Fruit fly (Drosophila melanogaster) whole organism, adult: ENCODE data around the gene APP-BP1.

Experiments used
- CG11617 ChIP-seq: fragments of 200-800 bp; sonication (Bioruptor generic); optimal IDR thresholded peaks from 2 replicates; lab custom pipeline; 2017; ENCODE audit warnings: mild to moderate bottlenecking, missing biosample characterization, missing genetic modification reagents, missing genetic modification characterization
- CG12768 ChIP-seq: fragments of 200-800 bp; sonication (Bioruptor generic); optimal IDR thresholded peaks from 2 replicates; lab custom pipeline; 2017; ENCODE audit warnings: missing biosample characterization, missing genetic modification characterization, mild to moderate bottlenecking, moderate library complexity, missing genetic modification reagents
- CG14711 ChIP-seq: fragments of 200-800 bp; sonication (Bioruptor generic); optimal IDR thresholded peaks from 2 replicates; lab custom pipeline; 2018; ENCODE audit warnings: missing biosample characterization, mild to moderate bottlenecking, missing genetic modification characterization, moderate library complexity
- CG1620 ChIP-seq: fragments of 200-800 bp; sonication (Bioruptor generic); optimal IDR thresholded peaks from 2 replicates; lab custom pipeline; 2016; ENCODE audit warnings: missing biosample characterization, missing genetic modification characterization
- CG33017 ChIP-seq: fragments of 200-800 bp; sonication (Bioruptor generic); optimal IDR thresholded peaks from 2 replicates; lab custom pipeline; 2018; ENCODE audit warnings: missing biosample characterization, mild to moderate bottlenecking, missing genetic modification characterization, moderate library complexity
- CG5204 ChIP-seq: fragments of 200-800 bp; sonication (Bioruptor generic); optimal IDR thresholded peaks from 2 replicates; lab custom pipeline; 2016; ENCODE audit warnings: missing biosample characterization, missing genetic modification characterization
- CG7045 ChIP-seq: fragments of 200-800 bp; sonication (Bioruptor generic); optimal IDR thresholded peaks from 2 replicates; lab custom pipeline; 2017; ENCODE audit warnings: missing biosample characterization, mild to moderate bottlenecking, missing genetic modification characterization
- CG7101 ChIP-seq: fragments of 200-800 bp; sonication (Bioruptor generic); optimal IDR thresholded peaks from 2 replicates; lab custom pipeline; 2018; ENCODE audit warnings: missing biosample characterization, mild to moderate bottlenecking, missing genetic modification characterization, moderate library complexity
- Clk ChIP-seq: fragments of 200-800 bp; sonication (Bioruptor generic); optimal IDR thresholded peaks from 2 replicates; lab custom pipeline; 2017; ENCODE audit warnings: missing biosample characterization, missing genetic modification characterization
- Crg-1 ChIP-seq: fragments of 200-800 bp; sonication (Bioruptor generic); optimal IDR thresholded peaks from 2 replicates; lab custom pipeline; 2016; ENCODE audit warnings: missing biosample characterization, missing genetic modification characterization
- Hr96 ChIP-seq: fragments of 200-800 bp; sonication (Bioruptor generic); optimal IDR thresholded peaks from 2 replicates; lab custom pipeline; 2016; ENCODE audit warnings: missing biosample characterization, missing genetic modification characterization
- Mnt ChIP-seq: fragments of 200-800 bp; sonication (Bioruptor generic); optimal IDR thresholded peaks from 2 replicates; lab custom pipeline; 2016; ENCODE audit warnings: missing biosample characterization, mild to moderate bottlenecking, missing genetic modification characterization
- bab1 ChIP-seq: fragments of 200-800 bp; sonication (Bioruptor generic); optimal IDR thresholded peaks from 3 replicates; lab custom pipeline; 2019; ENCODE audit warnings: missing biosample characterization, mild to moderate bottlenecking, missing genetic modification characterization, moderate library complexity
- cic ChIP-seq: fragments of 200-800 bp; sonication (Bioruptor generic); optimal IDR thresholded peaks from 2 replicates; lab custom pipeline; 2017; ENCODE audit warnings: missing biosample characterization, mild to moderate bottlenecking, missing genetic modification characterization, moderate library complexity
- cnc ChIP-seq, 2 experiments: fragments of >200 bp; optimal IDR thresholded peaks; 2 replicates each; lab custom pipeline; 2017
- kay ChIP-seq: fragments of 200-800 bp; sonication (Bioruptor generic); peaks from one replicate; lab custom pipeline; 2016; ENCODE audit warnings: missing biosample characterization, missing genetic modification characterization, borderline replicate concordance
- ovo ChIP-seq: fragments of 200-800 bp; sonication (Bioruptor generic); optimal IDR thresholded peaks from 2 replicates; lab custom pipeline; 2016; ENCODE audit warnings: missing biosample characterization, missing genetic modification characterization
- pad ChIP-seq: fragments of 200-800 bp; sonication (Bioruptor generic); optimal IDR thresholded peaks from 3 replicates; lab custom pipeline; 2017; ENCODE audit warnings: missing biosample characterization, missing genetic modification characterization, mild to moderate bottlenecking, moderate library complexity, missing genetic modification reagents
- tj ChIP-seq: fragments of 200-800 bp; sonication (Bioruptor generic); optimal IDR thresholded peaks from 3 replicates; lab custom pipeline; 2017; ENCODE audit warnings: missing biosample characterization, mild to moderate bottlenecking, missing genetic modification characterization, moderate library complexity
- toe ChIP-seq: fragments of 200-800 bp; sonication (Bioruptor generic); optimal IDR thresholded peaks from 2 replicates; lab custom pipeline; 2016; ENCODE audit warnings: missing biosample characterization, missing genetic modification characterization

Gene APP-BP1

DNA sequence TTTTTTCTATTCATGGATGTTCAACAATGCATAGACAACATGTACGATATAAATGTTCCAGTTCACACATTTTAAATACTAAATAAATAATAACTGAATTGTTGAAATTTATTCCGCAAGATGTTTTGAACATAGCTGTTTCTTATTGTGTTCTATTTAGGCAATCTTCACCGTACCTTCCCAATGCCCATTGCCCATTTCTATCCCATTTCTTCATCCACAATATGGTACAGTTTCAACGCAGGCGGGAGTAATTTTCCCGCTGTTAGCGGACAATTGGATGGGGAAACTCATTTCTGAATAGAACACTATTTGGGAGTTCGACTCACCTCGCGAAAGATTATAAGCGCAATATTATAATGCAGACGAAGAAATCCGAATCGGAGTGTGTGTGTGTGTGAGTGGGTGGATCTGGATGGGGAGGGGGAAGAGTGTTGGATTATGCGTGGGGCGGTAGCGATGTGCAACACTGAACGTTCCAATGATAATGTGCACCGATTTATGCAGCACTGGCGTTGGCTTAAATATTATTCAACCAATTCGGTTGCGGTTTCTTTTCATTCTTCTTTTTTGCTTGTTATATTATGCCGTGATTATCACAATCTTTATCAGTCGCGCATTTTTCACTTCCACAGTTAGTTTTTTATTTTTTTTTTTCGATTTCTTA lies 6.1 kb upstream of the APP-BP1 start:
- TF ChIP-seq Crg-1 (GFP tag; lab: Kevin White, UChicago) = peak; percentile 90
- peak; percentile 82 for TF ChIP-seq cic (GFP tag; lab: Kevin White, UChicago)
- TF ChIP-seq Hr96 = peak; percentile 81
- TF ChIP-seq CG5204 = peak; percentile 24
- peak; percentile 53 for TF ChIP-seq Clk (GFP tag; lab: Kevin White, UChicago)
- peak; percentile 54 for TF ChIP-seq CG14711
- TF ChIP-seq ovo (GFP tag; lab: Kevin White, UChicago) = peak; percentile 7
- peak; percentile 63 for TF ChIP-seq CG11617
- TF ChIP-seq CG33017 = peak; percentile 50
- peak; percentile 51 for TF ChIP-seq tj (GFP tag; lab: Kevin White, UChicago)
- peak; percentile 56 for TF ChIP-seq CG7045
- no peak for TF ChIP-seq bab1 (GFP tag; lab: Kevin White, UChicago)
- peak; percentile 6 for TF ChIP-seq kay (GFP tag; lab: Kevin White, UChicago)
- peak; percentile 70 for TF ChIP-seq Mnt (GFP tag; lab: Kevin White, UChicago)
- TF ChIP-seq cnc (optimal IDR thresholded peaks at IDR 0.05; lab: Kevin White, UChicago) = no peak
- TF ChIP-seq CG7101 (tag; lab: Kevin White, UChicago) = peak; percentile 78
- peak; percentile 82 for TF ChIP-seq CG12768 (GFP tag; lab: Kevin White, UChicago)
- TF ChIP-seq pad (GFP tag; lab: Kevin White, UChicago) = peak; percentile 76
- peak; percentile 79 for TF ChIP-seq CG1620
- TF ChIP-seq toe (GFP tag; lab: Kevin White, UChicago) = peak; percentile 75

DNA sequence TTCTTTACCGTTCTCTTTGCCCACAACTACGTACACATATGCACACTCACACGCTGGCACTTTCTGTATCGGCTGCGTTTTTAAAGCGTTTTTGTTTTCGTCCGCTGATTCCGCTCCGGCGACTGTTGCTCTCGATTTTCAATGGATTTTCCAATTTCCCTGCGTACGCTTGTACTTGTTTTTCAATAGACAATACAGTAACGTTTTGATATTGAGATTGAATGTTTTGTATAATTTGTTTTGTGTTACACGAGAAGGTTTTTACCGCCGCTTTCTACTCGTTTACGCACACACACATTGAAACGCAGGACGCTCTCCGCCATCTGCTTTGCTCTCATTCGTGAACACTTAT lies 5.6 kb upstream of the APP-BP1 start:
- TF ChIP-seq CG7101 (tag; lab: Kevin White, UChicago) (no peak), cic (GFP tag; lab: Kevin White, UChicago) (peak; percentile 3), CG11617 (no peak), CG33017 (no peak), Clk (GFP tag; lab: Kevin White, UChicago) (no peak), CG1620 (no peak)

DNA sequence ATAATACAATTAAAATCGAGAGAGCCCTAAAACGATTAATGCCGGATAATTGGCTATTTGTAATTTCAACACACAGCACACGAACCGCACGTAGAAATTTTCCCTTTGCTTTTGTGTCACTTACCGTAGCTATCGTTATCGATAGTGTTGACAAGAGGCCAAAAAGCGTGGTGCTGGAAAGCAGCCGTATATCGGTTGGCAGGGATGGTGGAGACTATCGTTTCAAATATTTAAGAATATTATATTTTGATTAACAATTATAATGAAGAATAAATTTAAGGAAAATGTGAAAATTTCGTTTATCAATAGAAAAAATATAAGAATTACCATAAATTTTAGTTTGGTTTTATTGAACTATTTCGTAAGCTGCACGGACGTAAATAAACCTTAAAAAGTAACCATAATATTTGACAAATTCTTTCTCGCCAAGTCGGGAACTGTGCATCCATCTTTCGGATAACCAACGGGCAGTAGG lies 5.1 kb upstream of the APP-BP1 start, which contains the start of gene JIL-1:
Gene JIL-1 (minus strand): TSS at position 148 of the 475 bp plus-strand sequence.
- TF ChIP-seq CG1620 = peak; percentile 83
- peak; percentile 7 for TF ChIP-seq CG11617
- peak; percentile 82 for TF ChIP-seq CG7101 (tag; lab: Kevin White, UChicago)
- TF ChIP-seq Clk (GFP tag; lab: Kevin White, UChicago) = peak; percentile 67
- TF ChIP-seq Hr96 = peak; percentile 73
- TF ChIP-seq cic (GFP tag; lab: Kevin White, UChicago) = no peak
- TF ChIP-seq kay (GFP tag; lab: Kevin White, UChicago) = peak; percentile 90
- peak; percentile 47 for TF ChIP-seq CG14711
- peak; percentile 78 for TF ChIP-seq Mnt (GFP tag; lab: Kevin White, UChicago)
- peak; percentile 55 for TF ChIP-seq CG7045
- peak; percentile 57 for TF ChIP-seq ovo (GFP tag; lab: Kevin White, UChicago)
- peak; percentile 75 for TF ChIP-seq pad (GFP tag; lab: Kevin White, UChicago)
- TF ChIP-seq bab1 (GFP tag; lab: Kevin White, UChicago) = peak; percentile 80
- no peak for TF ChIP-seq tj (GFP tag; lab: Kevin White, UChicago)
- peak; percentile 86 for TF ChIP-seq Crg-1 (GFP tag; lab: Kevin White, UChicago)
- peak; percentile 66 for TF ChIP-seq CG33017
- TF ChIP-seq CG5204 = peak; percentile 69
- no peak for TF ChIP-seq cnc (optimal IDR thresholded peaks at IDR 0.05; lab: Kevin White, UChicago)
- peak; percentile 76 for TF ChIP-seq CG12768 (GFP tag; lab: Kevin White, UChicago)
- peak; percentile 75 for TF ChIP-seq toe (GFP tag; lab: Kevin White, UChicago)

dm6 chr3L:11094279-11094678 lies 3.9 kb upstream of the APP-BP1 start:
- TF ChIP-seq toe (GFP tag; lab: Kevin White, UChicago) = no peak
- TF ChIP-seq Clk (GFP tag; lab: Kevin White, UChicago) = no peak
- TF ChIP-seq CG1620 = no peak
- no peak for TF ChIP-seq kay (GFP tag; lab: Kevin White, UChicago)
- no peak for TF ChIP-seq ovo (GFP tag; lab: Kevin White, UChicago)
- no peak for TF ChIP-seq CG5204
- TF ChIP-seq CG11617 = no peak
- TF ChIP-seq CG7101 (tag; lab: Kevin White, UChicago) = no peak
- no peak for TF ChIP-seq CG12768 (GFP tag; lab: Kevin White, UChicago)
- TF ChIP-seq CG7045 = no peak
- TF ChIP-seq CG33017 = no peak
- no peak for TF ChIP-seq Mnt (GFP tag; lab: Kevin White, UChicago)
- no peak for TF ChIP-seq CG14711
- TF ChIP-seq bab1 (GFP tag; lab: Kevin White, UChicago) = no peak
- TF ChIP-seq cic (GFP tag; lab: Kevin White, UChicago) = no peak
- no peak for TF ChIP-seq cnc (optimal IDR thresholded peaks at IDR 0.05; lab: Kevin White, UChicago)
- TF ChIP-seq tj (GFP tag; lab: Kevin White, UChicago) = no peak
- no peak for TF ChIP-seq pad (GFP tag; lab: Kevin White, UChicago)

DNA sequence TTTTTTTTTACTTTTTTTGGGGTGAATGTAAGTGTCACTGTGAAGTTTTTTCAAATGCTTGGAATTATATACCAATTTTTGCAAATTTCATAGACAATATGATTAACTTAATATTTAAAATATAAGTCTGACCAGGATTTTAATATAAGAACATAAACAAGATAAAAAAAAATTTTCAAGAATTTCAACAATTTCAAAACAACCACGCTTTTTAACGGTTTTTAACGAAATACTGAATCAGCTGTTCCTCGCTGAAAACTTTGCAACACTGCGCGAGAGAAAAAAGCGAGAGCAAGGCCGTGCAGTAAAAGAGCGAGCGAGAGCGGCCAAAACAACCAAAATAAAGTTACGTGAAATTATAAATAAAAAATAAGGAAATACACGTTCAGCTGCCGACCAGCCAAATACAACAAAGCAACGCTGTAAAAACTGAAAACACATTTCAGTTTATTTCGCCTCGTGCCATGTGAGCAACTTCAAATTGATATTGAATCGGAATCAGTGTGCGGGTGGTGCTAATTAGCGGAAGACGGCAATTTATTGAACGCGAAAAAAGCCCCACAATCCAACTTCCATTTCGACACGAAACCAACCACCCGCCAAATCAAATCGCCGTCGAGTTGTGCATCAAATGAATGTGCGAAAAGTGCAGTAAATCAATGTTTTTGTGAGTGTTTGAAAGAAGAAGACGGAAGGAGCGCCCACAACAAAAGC lies 1.9 kb upstream of the APP-BP1 start, which contains the start of the genes CG46439, Iyd and CG33947:
Gene CG46439 (minus strand): TSS at position 51 of the 714 bp plus-strand sequence.
Gene Iyd (minus strand): TSS at position 51 of the 714 bp plus-strand sequence.
Gene CG33947 (plus strand): TSS at position 302 of the 714 bp plus-strand sequence.
- TF ChIP-seq CG12768 (GFP tag; lab: Kevin White, UChicago) (peak; percentile 43), Clk (GFP tag; lab: Kevin White, UChicago) (no peak), ovo (GFP tag; lab: Kevin White, UChicago) (no peak), tj (GFP tag; lab: Kevin White, UChicago) (peak; percentile 46), Hr96 (no peak), CG1620 (peak; percentile 8), CG11617 (no peak), cnc (optimal IDR thresholded peaks at IDR 0.05; lab: Kevin White, UChicago) (no peak), Mnt (GFP tag; lab: Kevin White, UChicago) (peak; percentile 53), pad (GFP tag; lab: Kevin White, UChicago) (no peak), Crg-1 (GFP tag; lab: Kevin White, UChicago) (peak; percentile 54), kay (GFP tag; lab: Kevin White, UChicago) (no peak), CG7045 (no peak), CG33017 (no peak), CG5204 (no peak), CG14711 (no peak), cic (GFP tag; lab: Kevin White, UChicago) (peak; percentile 33), toe (GFP tag; lab: Kevin White, UChicago) (no peak), CG7101 (tag; lab: Kevin White, UChicago) (peak; percentile 29), bab1 (GFP tag; lab: Kevin White, UChicago) (peak; percentile 64)
